Fruit fly (Drosophila melanogaster) whole organism, embryonic: ENCODE results near the gene Actn.

ENCODE experiments used
- Abd-B ChIP-seq: fragments of 200-800 bp; sonication (Bioruptor generic); optimal IDR thresholded peaks from 2 replicates; lab custom pipeline; 2018; ENCODE audit warnings: missing biosample characterization, mild to moderate bottlenecking, missing genetic modification characterization, moderate library complexity
- Aef1 ChIP-seq: fragments of 200-800 bp; sonication (Bioruptor generic); IDR thresholded peaks from 3 replicates; pipeline ENCODE4 v1.3.6; 2022; ENCODE audit warnings: missing biosample characterization, missing genetic modification characterization
- Antp ChIP-seq: fragments of 200-800 bp; sonication (Bioruptor generic); optimal IDR thresholded peaks from 3 replicates; lab custom pipeline; 2016; ENCODE audit warnings: missing biosample characterization, missing genetic modification characterization
- B-H1 ChIP-seq: fragments of 200-800 bp; sonication (Bioruptor generic); IDR thresholded peaks from 3 replicates; pipeline ENCODE4 v1.3.6; 2022; ENCODE audit warnings: missing biosample characterization, missing genetic modification characterization
- CG10147 ChIP-seq: fragments of 200-800 bp; sonication (Bioruptor generic); optimal IDR thresholded peaks from 2 replicates; lab custom pipeline; 2019; ENCODE audit warnings: missing biosample characterization, mild to moderate bottlenecking, missing genetic modification characterization, moderate library complexity
- CG10543 ChIP-seq: fragments of 200-800 bp; sonication (Bioruptor generic); optimal IDR thresholded peaks from 3 replicates; lab custom pipeline; 2017; ENCODE audit warnings: missing biosample characterization, mild to moderate bottlenecking, missing genetic modification characterization, moderate library complexity
- CG12219 ChIP-seq: fragments of 200-800 bp; sonication (Bioruptor generic); optimal IDR thresholded peaks from 3 replicates; lab custom pipeline; 2018; ENCODE audit warnings: missing biosample characterization, mild to moderate bottlenecking, missing genetic modification characterization
- CG12659 ChIP-seq: fragments of 200-800 bp; sonication (Bioruptor generic); optimal IDR thresholded peaks from 3 replicates; lab custom pipeline; 2017; ENCODE audit warnings: mild to moderate bottlenecking, missing biosample characterization, missing genetic modification reagents, missing genetic modification characterization
- CG12769 ChIP-seq: fragments of 200-800 bp; sonication (Bioruptor generic); optimal IDR thresholded peaks from 2 replicates; lab custom pipeline; 2019; ENCODE audit warnings: missing biosample characterization, mild to moderate bottlenecking, missing genetic modification characterization, moderate library complexity
- CG15479 ChIP-seq: fragments of 200-800 bp; sonication (Bioruptor generic); optimal IDR thresholded peaks from 3 replicates; lab custom pipeline; 2019; ENCODE audit warnings: missing biosample characterization, mild to moderate bottlenecking, missing genetic modification characterization, moderate library complexity
- CG1602 ChIP-seq: fragments of 200-800 bp; sonication (Bioruptor generic); optimal IDR thresholded peaks from 3 replicates; lab custom pipeline; 2016; ENCODE audit warnings: missing biosample characterization, missing genetic modification characterization
- CG16779 ChIP-seq: fragments of 200-800 bp; sonication (Bioruptor generic); IDR thresholded peaks from 2 replicates; pipeline ENCODE4 v1.3.6; 2022; ENCODE audit warnings: missing biosample characterization, missing genetic modification characterization
- CG2129 ChIP-seq: fragments of 200-800 bp; sonication (Bioruptor generic); IDR thresholded peaks from 2 replicates; pipeline ENCODE4 v1.3.6; 2022; ENCODE audit warnings: missing biosample characterization, missing genetic modification characterization; ENCODE audit not compliant: partially characterized antibody
- CG3281 ChIP-seq: fragments of 200-800 bp; sonication (Bioruptor generic); optimal IDR thresholded peaks from 3 replicates; lab custom pipeline; 2017; ENCODE audit warnings: missing biosample characterization, mild to moderate bottlenecking, missing genetic modification characterization
- CG4282 ChIP-seq: fragments of 200-800 bp; sonication (Bioruptor generic); optimal IDR thresholded peaks from 2 replicates; lab custom pipeline; 2016; ENCODE audit warnings: missing biosample characterization, missing genetic modification characterization
- CG5180 ChIP-seq: fragments of 200-800 bp; sonication (Bioruptor generic); optimal IDR thresholded peaks from 3 replicates; lab custom pipeline; 2017; ENCODE audit warnings: missing biosample characterization, missing genetic modification characterization, mild to moderate bottlenecking, moderate library complexity, missing genetic modification reagents
- CG7372 ChIP-seq: fragments of 200-800 bp; sonication (Bioruptor generic); IDR thresholded peaks from 2 replicates; pipeline ENCODE4 v1.3.6; 2022; ENCODE audit warnings: missing biosample characterization, missing genetic modification characterization
- CG7786 ChIP-seq: fragments of 200-800 bp; sonication (Bioruptor generic); optimal IDR thresholded peaks from 2 replicates; lab custom pipeline; 2016; ENCODE audit warnings: missing biosample characterization, missing genetic modification characterization
- CG8478 ChIP-seq: fragments of >200 bp; optimal IDR thresholded peaks from 2 replicates; lab custom pipeline; 2018
- Chrac-16 ChIP-seq: fragments of 200-800 bp; sonication (Bioruptor generic); optimal IDR thresholded peaks from 3 replicates; lab custom pipeline; 2016; ENCODE audit warnings: missing biosample characterization, missing genetic modification characterization
- CoRest ChIP-seq: fragments of 200-800 bp; sonication (Bioruptor generic); optimal IDR thresholded peaks from 3 replicates; lab custom pipeline; 2018; ENCODE audit warnings: missing biosample characterization, mild to moderate bottlenecking, missing genetic modification characterization, moderate library complexity
- D19B ChIP-seq: fragments of 200-800 bp; sonication (Bioruptor generic); optimal IDR thresholded peaks from 2 replicates; lab custom pipeline; 2017; ENCODE audit warnings: missing biosample characterization, mild to moderate bottlenecking, missing genetic modification characterization
- Dll ChIP-seq: fragments of 200-800 bp; sonication (Bioruptor generic); IDR thresholded peaks from 4 replicates; pipeline ENCODE4 v1.3.6; 2022; ENCODE audit warnings: missing biosample characterization, missing genetic modification characterization; ENCODE audit not compliant: partially characterized antibody
- HLH4C ChIP-seq: fragments of 200-800 bp; sonication (Bioruptor generic); IDR thresholded peaks from 3 replicates; pipeline ENCODE4 v1.3.6; 2022; ENCODE audit warnings: missing biosample characterization, missing genetic modification characterization; ENCODE audit not compliant: partially characterized antibody
- HmgZ ChIP-seq: fragments of 200-800 bp; sonication (Bioruptor generic); optimal IDR thresholded peaks from 2 replicates; lab custom pipeline; 2018; ENCODE audit warnings: missing biosample characterization, mild to moderate bottlenecking, missing genetic modification characterization
- Hr3 ChIP-seq: fragments of 200-800 bp; sonication (Bioruptor generic); optimal IDR thresholded peaks from 3 replicates; lab custom pipeline; 2016; ENCODE audit warnings: missing biosample characterization, missing genetic modification characterization
- Scr ChIP-seq: fragments of 200-800 bp; sonication (Bioruptor generic); IDR thresholded peaks from 2 replicates; pipeline ENCODE4 v1.3.6; 2022; ENCODE audit warnings: missing biosample characterization, missing genetic modification characterization; ENCODE audit not compliant: partially characterized antibody
- Sin3A ChIP-seq: fragments of >200 bp; optimal IDR thresholded peaks from 2 replicates; lab custom pipeline; 2018
- Trl ChIP-seq, 3 experiments: fragments of >200 bp in 2 of 3; fragments of 200-800 bp in 1 of 3; sonication (Bioruptor generic) in 1 of 3; optimal IDR thresholded peaks; 2 replicates in 1 of 3; 3 replicates in 2 of 3; lab custom pipeline; 2016 to 2017; ENCODE audit warnings: missing biosample characterization in 1 of 3, missing genetic modification characterization in 1 of 3
- ara ChIP-seq: fragments of 200-800 bp; sonication (Bioruptor generic); IDR thresholded peaks from 2 replicates; pipeline ENCODE4 v1.3.6; 2022; ENCODE audit warnings: missing biosample characterization, missing genetic modification characterization
- ato ChIP-seq: fragments of 200-800 bp; sonication (Bioruptor generic); IDR thresholded peaks from 2 replicates; pipeline ENCODE4 v1.3.6; 2022; ENCODE audit warnings: missing biosample characterization, missing genetic modification characterization; ENCODE audit not compliant: partially characterized antibody
- crc ChIP-seq: fragments of 200-800 bp; sonication (Bioruptor generic); optimal IDR thresholded peaks from 2 replicates; lab custom pipeline; 2016; ENCODE audit warnings: missing biosample characterization, missing genetic modification characterization
- en ChIP-seq: fragments of 200-800 bp; sonication (Bioruptor generic); optimal IDR thresholded peaks from 2 replicates; lab custom pipeline; 2016; ENCODE audit warnings: missing biosample characterization, missing genetic modification characterization
- ewg ChIP-seq: fragments of 200-800 bp; sonication (Bioruptor generic); optimal IDR thresholded peaks from 3 replicates; lab custom pipeline; 2017; ENCODE audit warnings: mild to moderate bottlenecking, missing biosample characterization, missing genetic modification reagents, missing genetic modification characterization
- fd96Cb ChIP-seq: fragments of 200-800 bp; sonication (Bioruptor generic); optimal IDR thresholded peaks from 2 replicates; lab custom pipeline; 2018; ENCODE audit warnings: missing biosample characterization, mild to moderate bottlenecking, missing genetic modification characterization, moderate library complexity
- ind ChIP-seq: fragments of 200-800 bp; sonication (Bioruptor generic); optimal IDR thresholded peaks from 3 replicates; lab custom pipeline; 2016; ENCODE audit warnings: missing biosample characterization, missing genetic modification characterization
- kni ChIP-seq: fragments of 200-800 bp; sonication (Bioruptor generic); optimal IDR thresholded peaks from 3 replicates; lab custom pipeline; 2017; ENCODE audit warnings: mild to moderate bottlenecking, missing biosample characterization, missing genetic modification reagents, missing genetic modification characterization
- lmd ChIP-seq: fragments of 200-800 bp; sonication (Bioruptor generic); IDR thresholded peaks from 2 replicates; pipeline ENCODE4 v1.3.6; 2022; ENCODE audit warnings: missing biosample characterization, missing genetic modification characterization
- nmo ChIP-seq: fragments of 200-800 bp; sonication (Bioruptor generic); optimal IDR thresholded peaks from 2 replicates; lab custom pipeline; 2018; ENCODE audit warnings: missing biosample characterization, mild to moderate bottlenecking, missing genetic modification characterization, moderate library complexity
- oc ChIP-seq: fragments of 200-800 bp; sonication (Bioruptor generic); optimal IDR thresholded peaks from 2 replicates; lab custom pipeline; 2018; ENCODE audit warnings: missing biosample characterization, mild to moderate bottlenecking, missing genetic modification characterization, moderate library complexity
- pan ChIP-seq, 4 experiments: fragments of >200 bp in 3 of 4; fragments of 200-800 bp in 1 of 4; sonication (Bioruptor generic) in 1 of 4; optimal IDR thresholded peaks in 3 of 4; IDR thresholded peaks in 1 of 4; 2 replicates each; pipeline versions ENCODE4 v1.3.6 to Lab custom; 2017 to 2022; ENCODE audit warnings: missing biosample characterization in 2 of 4, missing genetic modification characterization in 2 of 4, mixed read lengths in 1 of 4
- pb ChIP-seq: fragments of 200-800 bp; sonication (Bioruptor generic); optimal IDR thresholded peaks from 3 replicates; lab custom pipeline; 2016; ENCODE audit warnings: missing biosample characterization, missing genetic modification characterization
- pita ChIP-seq: fragments of 200-800 bp; sonication (Bioruptor generic); optimal IDR thresholded peaks from 2 replicates; lab custom pipeline; 2017; ENCODE audit warnings: missing biosample characterization, mild to moderate bottlenecking, missing genetic modification characterization
- psq ChIP-seq: fragments of 200-800 bp; sonication (Bioruptor generic); optimal IDR thresholded peaks from 2 replicates; lab custom pipeline; 2017; ENCODE audit warnings: missing biosample characterization, missing genetic modification characterization
- row ChIP-seq: fragments of 200-800 bp; sonication (Bioruptor generic); IDR thresholded peaks from 3 replicates; pipeline ENCODE4 v1.3.6; 2022; ENCODE audit warnings: missing biosample characterization, missing genetic modification characterization
- slp2 ChIP-seq: fragments of 200-800 bp; sonication (Bioruptor generic); optimal IDR thresholded peaks from 2 replicates; lab custom pipeline; 2016; ENCODE audit warnings: missing biosample characterization, missing genetic modification characterization
- sna ChIP-seq: fragments of 200-800 bp; sonication (Bioruptor generic); IDR thresholded peaks from 2 replicates; pipeline ENCODE4 v1.3.6; 2022; ENCODE audit warnings: missing biosample characterization, missing genetic modification characterization; ENCODE audit not compliant: partially characterized antibody
- sr ChIP-seq: fragments of 200-800 bp; sonication (Bioruptor generic); IDR thresholded peaks from 3 replicates; pipeline ENCODE4 v1.3.6; 2022; ENCODE audit warnings: missing biosample characterization, missing genetic modification characterization
- twi ChIP-seq: fragments of 200-800 bp; optimal IDR thresholded peaks from 2 replicates; lab custom pipeline; 2019; ENCODE audit warnings: missing biosample characterization, mild to moderate bottlenecking, missing genetic modification characterization, moderate library complexity
- tx ChIP-seq: fragments of 200-800 bp; sonication (Bioruptor generic); optimal IDR thresholded peaks from 2 replicates; lab custom pipeline; 2016; ENCODE audit warnings: missing biosample characterization, missing genetic modification characterization

The Actn gene

DNA sequence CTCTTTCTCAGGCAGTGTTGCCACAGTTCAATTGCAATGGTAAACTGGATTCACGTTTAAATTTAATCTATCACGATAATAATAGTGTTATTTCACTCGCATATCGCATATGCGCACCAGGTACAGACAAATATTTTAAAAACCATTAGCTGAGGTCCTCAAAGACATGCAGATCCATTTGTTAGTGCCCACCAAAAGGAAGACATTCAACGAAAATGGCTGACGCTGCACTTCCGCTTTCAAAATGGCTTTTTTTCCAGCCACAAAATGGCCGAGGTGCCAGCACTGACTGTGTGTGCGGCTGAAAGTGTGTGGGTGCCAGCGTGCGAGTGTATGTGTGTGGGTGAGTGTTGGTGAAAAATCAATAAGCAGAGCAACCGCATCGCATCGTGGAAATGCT lies 19.0 kb upstream of the Actn start (continued):
- TF ChIP-seq B-H1 (GFP tag; lab: Robert Waterston, UW), result no peak
- peak; percentile 65 for TF ChIP-seq CoRest (tag; lab: Kevin White, UChicago)
- TF ChIP-seq Trl (optimal IDR thresholded peaks at IDR 0.05; lab: Kevin White, UChicago), result no peak
- TF ChIP-seq Trl (GFP tag; optimal IDR thresholded peaks at IDR 0.05; lab: Kevin White, UChicago), result peak; percentile 17
- TF ChIP-seq Aef1 (GFP tag; lab: Robert Waterston, UW), result no peak
- 0 out of 2 replicates have a peak, but pooled peaks have one; percentile 31 for TF ChIP-seq CG7372
- no peak for TF ChIP-seq crc (GFP tag; lab: Kevin White, UChicago)
- TF ChIP-seq kni, result peak; percentile 60
- no peak for TF ChIP-seq Hr3 (GFP tag; lab: Kevin White, UChicago)
- TF ChIP-seq tx (GFP tag; lab: Kevin White, UChicago), result no peak
- TF ChIP-seq row (GFP tag; lab: Robert Waterston, UW), result peak; percentile 86
- TF ChIP-seq ara (GFP tag; lab: Robert Waterston, UW), result no peak
- peak; percentile 79 for TF ChIP-seq sr (GFP tag; lab: Robert Waterston, UW)
- TF ChIP-seq CG8478 (lab: Kevin White, UChicago), result no peak
- TF ChIP-seq CG4282 (GFP tag; lab: Kevin White, UChicago), result no peak
- TF ChIP-seq CG5180 (GFP tag; lab: Kevin White, UChicago), result peak; percentile 35
- TF ChIP-seq Sin3A (lab: Kevin White, UChicago), result no peak
- no peak for TF ChIP-seq pan (optimal IDR thresholded peaks at IDR 0.05; lab: Kevin White, UChicago)
- TF ChIP-seq pan (GFP tag; optimal IDR thresholded peaks at IDR 0.05 in 1 of 2, IDR thresholded peaks at IDR 0.05 in 1 of 2), result peak in 1 of 2 experiments; percentile 31
- TF ChIP-seq CG3281 (GFP tag; lab: Kevin White, UChicago), result peak; percentile 47
- TF ChIP-seq oc (tag; lab: Kevin White, UChicago), result no peak
- TF ChIP-seq ewg (GFP tag; lab: Kevin White, UChicago), result no peak
- peak; percentile 28 for TF ChIP-seq CG12659 (GFP tag; lab: Kevin White, UChicago)
- peak; percentile 62 for TF ChIP-seq nmo
- no peak for TF ChIP-seq Scr
- peak; percentile 3 for TF ChIP-seq fd96Cb (tag; lab: Kevin White, UChicago)
- TF ChIP-seq sna (GFP tag; lab: Robert Waterston, UW), result no peak
- peak; percentile 39 for TF ChIP-seq CG10543 (GFP tag; lab: Kevin White, UChicago)
- peak; percentile 36 for TF ChIP-seq HmgZ (tag; lab: Kevin White, UChicago)
- no peak for TF ChIP-seq pita (GFP tag; lab: Kevin White, UChicago)
- peak; percentile 19 for TF ChIP-seq CG10147 (GFP tag; lab: Kevin White, UChicago)
- no peak for TF ChIP-seq ato
- TF ChIP-seq Chrac-16 (GFP tag; lab: Kevin White, UChicago), result no peak
- TF ChIP-seq Abd-B (GFP tag; lab: Kevin White, UChicago), result no peak
- TF ChIP-seq CG12219, result peak; percentile 49
- TF ChIP-seq CG2129 (GFP tag; lab: Robert Waterston, UW), result no peak
- TF ChIP-seq CG15479 (GFP tag; lab: Kevin White, UChicago), result no peak
- TF ChIP-seq lmd, result 0 out of 2 replicates have a peak, but pooled peaks have one; percentile 18
- TF ChIP-seq ind (GFP tag; lab: Kevin White, UChicago), result no peak
- no peak for TF ChIP-seq Dll (GFP tag; lab: Robert Waterston, UW)
- peak; percentile 23 for TF ChIP-seq pb (GFP tag; lab: Kevin White, UChicago)
- TF ChIP-seq CG7786 (GFP tag; lab: Kevin White, UChicago), result no peak
- peak; percentile 27 for TF ChIP-seq twi
- TF ChIP-seq D19B (GFP tag; lab: Kevin White, UChicago), result no peak
- no peak for TF ChIP-seq psq
- no peak for TF ChIP-seq CG12769 (tag; lab: Kevin White, UChicago)
- TF ChIP-seq en (GFP tag; lab: Kevin White, UChicago), result no peak
- no peak for TF ChIP-seq CG1602 (GFP tag; lab: Kevin White, UChicago)
- TF ChIP-seq HLH4C (GFP tag; lab: Robert Waterston, UW), result no peak
- TF ChIP-seq slp2 (GFP tag; lab: Kevin White, UChicago), result no peak
- no peak for TF ChIP-seq Antp
- TF ChIP-seq CG16779, result no peak
